Worm (Caenorhabditis elegans) whole organism, L2 larva: Measurements from ENCODE around the gene Y73B6BL.31.

Experiments used
- R02D3.7 ChIP-seq: fragments of 150-350 bp; optimal IDR thresholded peaks from 2 replicates; lab custom pipeline; 2014; ENCODE audit warnings: missing biosample characterization, missing genetic modification characterization
- aly-2 ChIP-seq: fragments of 150-350 bp; optimal IDR thresholded peaks from 2 replicates; lab custom pipeline; 2014; ENCODE audit warnings: missing biosample characterization, missing genetic modification characterization
- ama-1 ChIP-seq: fragments of 150-350 bp; optimal IDR thresholded peaks from 2 replicates; lab custom pipeline; 2018; ENCODE audit warnings: inconsistent platforms
- crh-2 ChIP-seq: sonication (generic microtip); optimal IDR thresholded peaks from 2 replicates; lab custom pipeline; 2017; ENCODE audit warnings: missing biosample characterization, missing genetic modification characterization
- fos-1 ChIP-seq: fragments of 150-350 bp; optimal IDR thresholded peaks from 2 replicates; lab custom pipeline; 2014; ENCODE audit warnings: missing biosample characterization, missing genetic modification characterization
- nhr-77 ChIP-seq: fragments of 150-350 bp; optimal IDR thresholded peaks from 2 replicates; lab custom pipeline; 2014; ENCODE audit warnings: missing biosample characterization, missing genetic modification characterization
- skn-1 ChIP-seq: sonication (generic microtip); optimal IDR thresholded peaks from 2 replicates; lab custom pipeline; 2017; ENCODE audit warnings: missing biosample characterization, missing genetic modification characterization
- sma-3 ChIP-seq: sonication (generic microtip); optimal IDR thresholded peaks from 2 replicates; lab custom pipeline; 2016; ENCODE audit warnings: missing genetic modification reagents, missing genetic modification characterization, missing compliant biosample characterization
- unc-55 ChIP-seq: fragments of 150-350 bp; sonication (generic microtip); optimal IDR thresholded peaks from 3 replicates; lab custom pipeline; 2014; ENCODE audit warnings: missing biosample characterization, missing genetic modification reagents, missing genetic modification characterization
- ztf-11 ChIP-seq: sonication (generic microtip); optimal IDR thresholded peaks from 2 replicates; lab custom pipeline; 2017; ENCODE audit warnings: missing biosample characterization, missing genetic modification characterization

ce11 chrIV:6442016-6442618, 416 bp downstream of the Y73B6BL.31 start:
- TF ChIP-seq crh-2 (no peak), sma-3 (GFP tag; lab: Kevin White, UChicago) (no peak), unc-55 (GFP tag; lab: Kevin White, UChicago) (peak; percentile 23), aly-2 (tag; lab: Kevin White, UChicago) (no peak), ztf-11 (tag; lab: Kevin White, UChicago) (no peak), nhr-77 (tag; lab: Kevin White, UChicago) (no peak), ama-1 (lab: Kevin White, UChicago) (no peak), skn-1 (tag; lab: Kevin White, UChicago) (no peak), R02D3.7 (tag; lab: Kevin White, UChicago) (no peak), fos-1 (tag; lab: Kevin White, UChicago) (no peak)
